Fruit fly (Drosophila melanogaster): ENCODE results near the gene alphaTub67C.
A peak's percentile ranks its signal among the peaks of the same experiment; 100 is the strongest.

alphaTub67C gene

DNA sequence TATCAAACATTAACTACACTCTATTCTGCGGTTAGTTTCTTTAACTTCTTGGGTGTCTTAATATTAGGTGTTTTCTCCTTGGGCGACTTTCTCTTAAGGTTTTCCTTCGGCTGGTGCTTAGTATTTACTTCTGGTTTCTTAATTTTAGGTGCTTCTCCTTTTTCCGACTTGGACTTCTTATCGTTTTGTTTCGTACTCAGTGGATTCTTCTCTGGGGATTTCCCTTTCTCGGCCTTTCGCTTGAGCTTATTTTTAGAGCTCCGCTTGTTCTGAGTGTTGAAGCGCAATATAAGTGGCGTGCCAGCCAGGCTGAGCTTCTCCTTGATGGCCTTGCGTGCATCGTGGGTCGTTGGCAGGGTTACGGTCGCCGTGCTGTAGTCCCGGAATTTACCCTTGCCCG lies 36.8 kb downstream of the alphaTub67C start:
- TF ChIP-seq Hr83 (GFP tag; optimal IDR thresholded peaks at IDR 0.05; ENCODE audit: poor library complexity, severe bottlenecking) (no peak), Rel (GFP tag; optimal IDR thresholded peaks at IDR 0.05) (no peak), Rel (tag; optimal IDR thresholded peaks at IDR 0.05) (peak; percentile 98)

dm6 chr3L:9718929-9719328 lies 37.9 kb downstream of the alphaTub67C start, which contains the start of the genes CG18178 and CG14174:
CG18178 (minus strand) TSS chr3L:9719144.
CG14174 (plus strand) TSS chr3L:9719328.
- TF ChIP-seq pan (optimal IDR thresholded peaks at IDR 0.05), result no peak
- no peak for TF ChIP-seq Dif (GFP tag; optimal IDR thresholded peaks at IDR 0.05; ENCODE audit: partially characterized antibody)
- TF ChIP-seq ey (GFP tag; optimal IDR thresholded peaks at IDR 0.05), result no peak
- TF ChIP-seq OdsH (GFP tag; optimal IDR thresholded peaks at IDR 0.05), result peak; percentile 26
- TF ChIP-seq Myc (optimal IDR thresholded peaks at IDR 0.05), result peak; percentile 90
- no peak for TF ChIP-seq Hr83 (GFP tag; optimal IDR thresholded peaks at IDR 0.05; ENCODE audit: poor library complexity, severe bottlenecking)
- peak; percentile 84 for TF ChIP-seq HLH106 (tag; optimal IDR thresholded peaks at IDR 0.05)
- no peak for TF ChIP-seq brk (GFP tag; optimal IDR thresholded peaks at IDR 0.05)
- peak; percentile 63 for TF ChIP-seq psq (GFP tag; optimal IDR thresholded peaks at IDR 0.05)
- TF ChIP-seq CG32264 (GFP tag; optimal IDR thresholded peaks at IDR 0.05), result no peak
- TF ChIP-seq jim (GFP tag; optimal IDR thresholded peaks at IDR 0.05), result no peak
- no peak for TF ChIP-seq N (GFP tag; optimal IDR thresholded peaks at IDR 0.05)
- TF ChIP-seq Mio (GFP tag; optimal IDR thresholded peaks at IDR 0.05), result no peak
- peak; percentile 48 for TF ChIP-seq dmrt93B (GFP tag; optimal IDR thresholded peaks at IDR 0.05)
- TF ChIP-seq CG9705 (GFP tag; optimal IDR thresholded peaks at IDR 0.05), result peak; percentile 70
- TF ChIP-seq Vsx2 (GFP tag; optimal IDR thresholded peaks at IDR 0.05; ENCODE audit: partially characterized antibody), result no peak
- TF ChIP-seq dsf (GFP tag; optimal IDR thresholded peaks at IDR 0.05; ENCODE audit: borderline replicate concordance), result no peak
- no peak for TF ChIP-seq usp (GFP tag; optimal IDR thresholded peaks at IDR 0.05)
- TF ChIP-seq Dfd (GFP tag; optimal IDR thresholded peaks at IDR 0.05), result no peak
- no peak for TF ChIP-seq tai (GFP tag; optimal IDR thresholded peaks at IDR 0.05)
- TF ChIP-seq h (GFP tag; optimal IDR thresholded peaks at IDR 0.05), result peak; percentile 39
- no peak for TF ChIP-seq dl (GFP tag; optimal IDR thresholded peaks at IDR 0.05; ENCODE audit: insufficient read depth in 1 of 2, partially characterized antibody in 2 of 2)
- no peak for TF ChIP-seq br (GFP tag; optimal IDR thresholded peaks at IDR 0.05)
- no peak for TF ChIP-seq Abd-B (GFP tag; optimal IDR thresholded peaks at IDR 0.05)
- no peak for TF ChIP-seq Jra (GFP tag; optimal IDR thresholded peaks at IDR 0.05)
- no peak for TF ChIP-seq sage (GFP tag; optimal IDR thresholded peaks at IDR 0.05)
- peak; percentile 70 for TF ChIP-seq rgr (GFP tag; optimal IDR thresholded peaks at IDR 0.05)
- TF ChIP-seq Sp1 (GFP tag; optimal IDR thresholded peaks at IDR 0.05), result peak; percentile 73
- TF ChIP-seq sv (GFP tag; optimal IDR thresholded peaks at IDR 0.05), result peak; percentile 38
- TF ChIP-seq CrebA (GFP tag; optimal IDR thresholded peaks at IDR 0.05; ENCODE audit: borderline replicate concordance), result no peak
- TF ChIP-seq GATAd (GFP tag; optimal IDR thresholded peaks at IDR 0.05), result no peak
- no peak for TF ChIP-seq Rel (GFP tag; optimal IDR thresholded peaks at IDR 0.05)
- peak; percentile 82 for TF ChIP-seq Rel (tag; optimal IDR thresholded peaks at IDR 0.05)
- no peak for TF ChIP-seq woc (GFP tag; optimal IDR thresholded peaks at IDR 0.05)
- no peak for TF ChIP-seq Hnf4 (GFP tag; optimal IDR thresholded peaks at IDR 0.05)
- TF ChIP-seq fru (GFP tag; optimal IDR thresholded peaks at IDR 0.05), result no peak
- no peak for TF ChIP-seq lola (GFP tag; optimal IDR thresholded peaks at IDR 0.05)
- no peak for TF ChIP-seq Hr78 (GFP tag; optimal IDR thresholded peaks at IDR 0.05)
- peak in 1 of 2 experiments; percentile 47 for TF ChIP-seq foxo (GFP tag; optimal IDR thresholded peaks at IDR 0.05)

- TF ChIP-seq OdsH (GFP tag; optimal IDR thresholded peaks at IDR 0.05) (no peak), dl (GFP tag; optimal IDR thresholded peaks at IDR 0.05; ENCODE audit: insufficient read depth in 1 of 2, partially characterized antibody in 2 of 2) (no peak), CG9705 (GFP tag; optimal IDR thresholded peaks at IDR 0.05) (no peak), fru (GFP tag; optimal IDR thresholded peaks at IDR 0.05) (no peak), Mio (GFP tag; optimal IDR thresholded peaks at IDR 0.05) (no peak), Sp1 (GFP tag; optimal IDR thresholded peaks at IDR 0.05) (no peak), sage (GFP tag; optimal IDR thresholded peaks at IDR 0.05) (no peak), lola (GFP tag; optimal IDR thresholded peaks at IDR 0.05) (no peak), h (GFP tag; optimal IDR thresholded peaks at IDR 0.05) (no peak), Dfd (GFP tag; optimal IDR thresholded peaks at IDR 0.05) (no peak), Abd-B (GFP tag; optimal IDR thresholded peaks at IDR 0.05) (no peak), Dif (GFP tag; optimal IDR thresholded peaks at IDR 0.05; ENCODE audit: partially characterized antibody) (no peak), usp (GFP tag; optimal IDR thresholded peaks at IDR 0.05) (no peak), CrebA (GFP tag; optimal IDR thresholded peaks at IDR 0.05; ENCODE audit: borderline replicate concordance) (no peak), tai (GFP tag; optimal IDR thresholded peaks at IDR 0.05) (no peak), Hr78 (GFP tag; optimal IDR thresholded peaks at IDR 0.05) (no peak)
Measured at dm6 chr3L:9720102-9720501, 39.0 kb downstream of the alphaTub67C start.

Measured in whole organism, wandering third instar larva.